Fruit fly (Drosophila melanogaster): Measurements from ENCODE around the gene CG9330.

CG9330 gene

dm6 chr3L:19557197-19557995, 28.7 kb upstream of the CG9330 start:
- TF ChIP-seq tai (GFP tag; optimal IDR thresholded peaks at IDR 0.05) (peak; percentile 19), h (GFP tag; optimal IDR thresholded peaks at IDR 0.05) (no peak), Dif (GFP tag; optimal IDR thresholded peaks at IDR 0.05; ENCODE audit: partially characterized antibody) (no peak), CrebA (GFP tag; optimal IDR thresholded peaks at IDR 0.05; ENCODE audit: borderline replicate concordance) (peak; percentile 59), Myc (optimal IDR thresholded peaks at IDR 0.05) (no peak), foxo (GFP tag; optimal IDR thresholded peaks at IDR 0.05) (peak in 1 of 2 experiments; percentile 74), dmrt93B (GFP tag; optimal IDR thresholded peaks at IDR 0.05) (peak; percentile 67), Sp1 (GFP tag; optimal IDR thresholded peaks at IDR 0.05) (peak; percentile 88), woc (GFP tag; optimal IDR thresholded peaks at IDR 0.05) (peak; percentile 6), rgr (GFP tag; optimal IDR thresholded peaks at IDR 0.05) (peak; percentile 30), Jra (GFP tag; optimal IDR thresholded peaks at IDR 0.05) (no peak), Mio (GFP tag; optimal IDR thresholded peaks at IDR 0.05) (no peak), sv (GFP tag; optimal IDR thresholded peaks at IDR 0.05) (no peak), Abd-B (GFP tag; optimal IDR thresholded peaks at IDR 0.05) (no peak), Hr78 (GFP tag; optimal IDR thresholded peaks at IDR 0.05) (no peak), psq (GFP tag; optimal IDR thresholded peaks at IDR 0.05) (peak; percentile 58), Hr83 (GFP tag; optimal IDR thresholded peaks at IDR 0.05; ENCODE audit: poor library complexity, severe bottlenecking) (no peak), Vsx2 (GFP tag; optimal IDR thresholded peaks at IDR 0.05; ENCODE audit: partially characterized antibody) (no peak), jim (GFP tag; optimal IDR thresholded peaks at IDR 0.05) (no peak), OdsH (GFP tag; optimal IDR thresholded peaks at IDR 0.05) (peak; percentile 51), Rel (GFP tag; optimal IDR thresholded peaks at IDR 0.05) (peak; percentile 34), Rel (tag; optimal IDR thresholded peaks at IDR 0.05) (peak; percentile 67), HLH106 (tag; optimal IDR thresholded peaks at IDR 0.05) (peak; percentile 82), lola (GFP tag; optimal IDR thresholded peaks at IDR 0.05) (no peak), CG32264 (GFP tag; optimal IDR thresholded peaks at IDR 0.05) (no peak)

dm6 chr3L:19557996-19558375, 28.1 kb upstream of the CG9330 start:
- TF ChIP-seq CG9705 (GFP tag; optimal IDR thresholded peaks at IDR 0.05) (no peak), jim (GFP tag; optimal IDR thresholded peaks at IDR 0.05) (no peak), Hr83 (GFP tag; optimal IDR thresholded peaks at IDR 0.05; ENCODE audit: poor library complexity, severe bottlenecking) (peak; percentile 1), pan (optimal IDR thresholded peaks at IDR 0.05) (no peak), CrebA (GFP tag; optimal IDR thresholded peaks at IDR 0.05; ENCODE audit: borderline replicate concordance) (no peak), rgr (GFP tag; optimal IDR thresholded peaks at IDR 0.05) (no peak), woc (GFP tag; optimal IDR thresholded peaks at IDR 0.05) (peak; percentile 17), psq (GFP tag; optimal IDR thresholded peaks at IDR 0.05) (peak; percentile 0), tai (GFP tag; optimal IDR thresholded peaks at IDR 0.05) (no peak), Abd-B (GFP tag; optimal IDR thresholded peaks at IDR 0.05) (no peak), dsf (GFP tag; optimal IDR thresholded peaks at IDR 0.05; ENCODE audit: borderline replicate concordance) (no peak), dmrt93B (GFP tag; optimal IDR thresholded peaks at IDR 0.05) (no peak), h (GFP tag; optimal IDR thresholded peaks at IDR 0.05) (no peak), sage (GFP tag; optimal IDR thresholded peaks at IDR 0.05) (peak; percentile 35), Jra (GFP tag; optimal IDR thresholded peaks at IDR 0.05) (peak; percentile 27), Dif (GFP tag; optimal IDR thresholded peaks at IDR 0.05; ENCODE audit: partially characterized antibody) (peak; percentile 39), Mio (GFP tag; optimal IDR thresholded peaks at IDR 0.05) (no peak), fru (GFP tag; optimal IDR thresholded peaks at IDR 0.05) (peak; percentile 49), Vsx2 (GFP tag; optimal IDR thresholded peaks at IDR 0.05; ENCODE audit: partially characterized antibody) (no peak), brk (GFP tag; optimal IDR thresholded peaks at IDR 0.05) (no peak)

dm6 chr3L:19558674-19559073, 27.4 kb upstream of the CG9330 start:
- no peak for TF ChIP-seq br (GFP tag; optimal IDR thresholded peaks at IDR 0.05)

- TF ChIP-seq dl (GFP tag; optimal IDR thresholded peaks at IDR 0.05; ENCODE audit: insufficient read depth in 1 of 2, partially characterized antibody in 2 of 2) = no peak
- no peak for TF ChIP-seq h (GFP tag; optimal IDR thresholded peaks at IDR 0.05)
- TF ChIP-seq br (GFP tag; optimal IDR thresholded peaks at IDR 0.05) = no peak
- TF ChIP-seq sv (GFP tag; optimal IDR thresholded peaks at IDR 0.05) = no peak
- no peak for TF ChIP-seq foxo (GFP tag; optimal IDR thresholded peaks at IDR 0.05)
- TF ChIP-seq psq (GFP tag; optimal IDR thresholded peaks at IDR 0.05) = no peak
- no peak for TF ChIP-seq Abd-B (GFP tag; optimal IDR thresholded peaks at IDR 0.05)
- no peak for TF ChIP-seq HLH106 (tag; optimal IDR thresholded peaks at IDR 0.05)
- TF ChIP-seq Mio (GFP tag; optimal IDR thresholded peaks at IDR 0.05) = no peak
These were observed 26.9 kb upstream of the CG9330 start for dm6 chr3L:19559171-19559570.

All from whole organism, wandering third instar larva.